Fruit fly (Drosophila melanogaster) whole organism, larva: ENCODE results near the gene FBXO11.

ENCODE experiments used
- noc ChIP-seq: fragments of 200-800 bp; sonication (Bioruptor generic); optimal IDR thresholded peaks from 3 replicates; lab custom pipeline; 2019; ENCODE audit warnings: missing biosample characterization, mild to moderate bottlenecking, missing genetic modification characterization, moderate library complexity

The FBXO11 gene

dm6 chr3R:9808946-9809545 lies at the start of gene FBXO11:
FBXO11 (minus strand) TSS chr3R:9809368.
- TF ChIP-seq noc (tag; lab: Kevin White, UChicago), result peak; percentile 52

- TF ChIP-seq noc (tag; lab: Kevin White, UChicago), result no peak
Observed at dm6 chr3R:9857785-9858184, 48.6 kb upstream of the FBXO11 start.

- no peak for TF ChIP-seq noc (tag; lab: Kevin White, UChicago)
Observed at dm6 chr3R:9851653-9852052, 42.5 kb upstream of the FBXO11 start.

- TF ChIP-seq noc (tag; lab: Kevin White, UChicago), result no peak
Observed at dm6 chr3R:9823723-9824122, 14.6 kb upstream of the FBXO11 start, which contains the start of gene CG34302. CG34302 (minus strand) TSS chr3R:9823823.

- no peak for TF ChIP-seq noc (tag; lab: Kevin White, UChicago)
Observed at dm6 chr3R:9821091-9821490, 11.9 kb upstream of the FBXO11 start, which contains the start of gene CG42857. CG42857 (minus strand) TSS chr3R:9821191.

dm6 chr3R:9819777-9820176 lies 10.6 kb upstream of the FBXO11 start, which contains the start of gene CG9458:
CG9458 (minus strand) TSS chr3R:9819877.
- TF ChIP-seq noc (tag; lab: Kevin White, UChicago), result no peak

- TF ChIP-seq noc (tag; lab: Kevin White, UChicago), result no peak
Observed at dm6 chr3R:9818295-9818694, 9.1 kb upstream of the FBXO11 start, which contains the start of gene CG9459. CG9459 (minus strand) TSS chr3R:9818395.

- TF ChIP-seq noc (tag; lab: Kevin White, UChicago), result no peak
Observed at dm6 chr3R:9816879-9817278, 7.7 kb upstream of the FBXO11 start, which contains the start of gene CG16904. CG16904 (minus strand) TSS chr3R:9816979.

- TF ChIP-seq noc (tag; lab: Kevin White, UChicago), result no peak
Observed at dm6 chr3R:9813861-9814260, 4.7 kb upstream of the FBXO11 start, which contains the start of gene eloF. eloF (plus strand) TSS chr3R:9814161.

- no peak for TF ChIP-seq noc (tag; lab: Kevin White, UChicago)
Observed at dm6 chr3R:9812447-9812846, 3.3 kb upstream of the FBXO11 start, which contains the start of gene CG8534. CG8534 (plus strand) TSS chr3R:9812747.

dm6 chr3R:9800644-9801330 lies 8.4 kb downstream of the FBXO11 start, which contains the start of the genes CG9467 and CG8526:
CG9467 (minus strand) TSS chr3R:9801026.
CG8526 (plus strand) TSS chr3R:9801280.
- no peak for TF ChIP-seq noc (tag; lab: Kevin White, UChicago)

- TF ChIP-seq noc (tag; lab: Kevin White, UChicago), result no peak
Observed at dm6 chr3R:9793018-9793417, 16.1 kb downstream of the FBXO11 start, which contains the start of gene CG8516. CG8516 (plus strand) TSS chr3R:9793295.

dm6 chr3R:9791177-9791806 lies 17.9 kb downstream of the FBXO11 start, which contains the start of the genes CG12945 and CG8507:
CG12945 (minus strand) TSS chr3R:9791221.
CG8507 (plus strand) TSS chr3R:9791483.
- peak; percentile 50 for TF ChIP-seq noc (tag; lab: Kevin White, UChicago)

- no peak for TF ChIP-seq noc (tag; lab: Kevin White, UChicago)
Observed at dm6 chr3R:9784341-9785062, 24.7 kb downstream of the FBXO11 start, which contains the start of the genes MtnA and CG8500. MtnA (minus strand) TSS chr3R:9784370. CG8500 (plus strand) TSS chr3R:9784653.
